Worm (Caenorhabditis elegans) whole organism, L1 larva: Measurements from ENCODE around the gene ptrg-1.

Source experiments
- Y116A8C.19 ChIP-seq: sonication (generic microtip); optimal IDR thresholded peaks from 2 replicates; lab custom pipeline; 2016; ENCODE audit warnings: missing compliant biosample characterization, missing genetic modification characterization, borderline replicate concordance
- alr-1 ChIP-seq: fragments of 200-800 bp; sonication (Bioruptor generic); optimal IDR thresholded peaks from 2 replicates; lab custom pipeline; 2018; ENCODE audit warnings: borderline replicate concordance, mild to moderate bottlenecking, missing genetic modification characterization, missing compliant biosample characterization
- ceh-8 ChIP-seq: fragments of 200-800 bp; sonication (Bioruptor generic); optimal IDR thresholded peaks from 2 replicates; lab custom pipeline; 2018; ENCODE audit warnings: mild to moderate bottlenecking, missing genetic modification characterization, moderate library complexity, missing compliant biosample characterization
- ceh-82 ChIP-seq, 3 experiments: fragments of 150-350 bp in 1 of 3; sonication (generic microtip) in 2 of 3; optimal IDR thresholded peaks; 2 replicates each; lab custom pipeline; 2014 to 2017; ENCODE audit warnings: missing biosample characterization in 3 of 3, missing genetic modification characterization in 3 of 3
- ceh-88 ChIP-seq: fragments of 200-800 bp; sonication (Bioruptor generic); IDR thresholded peaks from 2 replicates; pipeline ENCODE4 v1.3.6; 2022; ENCODE audit warnings: missing genetic modification characterization, missing compliant biosample characterization
- ces-1 ChIP-seq: fragments of 150-350 bp; optimal IDR thresholded peaks from 2 replicates; lab custom pipeline; 2014; ENCODE audit warnings: missing biosample characterization, missing genetic modification reagents, missing genetic modification characterization
- dpl-1 ChIP-seq, 3 experiments: fragments of 150-350 bp in 2 of 3; sonication (generic microtip) in 1 of 3; optimal IDR thresholded peaks; 2 replicates each; lab custom pipeline; 2014 to 2017; ENCODE audit warnings: missing biosample characterization in 3 of 3, missing genetic modification characterization in 3 of 3, missing genetic modification reagents in 3 of 3
- efl-3 ChIP-seq: fragments of 200-800 bp; sonication (Bioruptor generic); optimal IDR thresholded peaks from 2 replicates; lab custom pipeline; 2018; ENCODE audit warnings: mild to moderate bottlenecking, missing genetic modification characterization, missing compliant biosample characterization
- egl-13 ChIP-seq: sonication (generic microtip); optimal IDR thresholded peaks from 2 replicates; lab custom pipeline; 2016; ENCODE audit warnings: missing genotype, missing genetic modification reagents, missing genetic modification characterization, missing compliant biosample characterization
- egl-27 ChIP-seq, 2 experiments: fragments of 150-350 bp in 1 of 2; sonication (generic microtip); optimal IDR thresholded peaks; 3 replicates each; lab custom pipeline; 2017 to 2018; ENCODE audit warnings: missing biosample characterization in 2 of 2, missing genetic modification characterization in 2 of 2, missing genetic modification reagents in 2 of 2
- elt-2 ChIP-seq: sonication (generic microtip); optimal IDR thresholded peaks from 2 replicates; lab custom pipeline; 2016; ENCODE audit warnings: missing genetic modification characterization, mild to moderate bottlenecking, inconsistent platforms, missing compliant biosample characterization, missing genetic modification reagents
- elt-3 ChIP-seq, 6 experiments: fragments of 150-350 bp in 1 of 6; sonication (generic microtip); optimal IDR thresholded peaks; 2 replicates each; lab custom pipeline; 2017 to 2018; ENCODE audit warnings: missing biosample characterization in 6 of 6, missing genetic modification characterization in 6 of 6, inconsistent platforms in 1 of 6
- fkh-4 ChIP-seq: sonication (generic microtip); optimal IDR thresholded peaks from 2 replicates; lab custom pipeline; 2016; ENCODE audit warnings: missing compliant biosample characterization, missing genetic modification characterization, borderline replicate concordance
- fos-1 ChIP-seq: fragments of 150-350 bp; optimal IDR thresholded peaks from 2 replicates; lab custom pipeline; 2014; ENCODE audit warnings: missing biosample characterization, missing genetic modification characterization
- grh-1 ChIP-seq: fragments of 200-800 bp; sonication (Bioruptor generic); IDR thresholded peaks from 2 replicates; pipeline ENCODE4 v1.3.6; 2022; ENCODE audit warnings: missing genetic modification reagents, missing genetic modification characterization, missing compliant biosample characterization
- hlh-17 ChIP-seq: fragments of 200-800 bp; sonication (Bioruptor generic); optimal IDR thresholded peaks from 2 replicates; lab custom pipeline; 2018; ENCODE audit warnings: missing genetic modification characterization, mild to moderate bottlenecking, missing compliant biosample characterization, moderate library complexity, borderline replicate concordance
- jun-1 ChIP-seq: fragments of 150-350 bp; optimal IDR thresholded peaks from 2 replicates; lab custom pipeline; 2014; ENCODE audit warnings: missing biosample characterization, missing genetic modification reagents, missing genetic modification characterization
- lin-13 ChIP-seq: fragments of 150-350 bp; optimal IDR thresholded peaks from 2 replicates; lab custom pipeline; 2014; ENCODE audit warnings: missing biosample characterization, missing genetic modification reagents, missing genetic modification characterization
- lin-14 ChIP-seq: fragments of 200-800 bp; sonication (Bioruptor generic); optimal IDR thresholded peaks from 2 replicates; lab custom pipeline; 2018; ENCODE audit warnings: mild to moderate bottlenecking, missing genetic modification characterization, moderate library complexity, missing compliant biosample characterization
- lin-15B ChIP-seq: fragments of 150-350 bp; sonication (generic microtip); optimal IDR thresholded peaks from 3 replicates; lab custom pipeline; 2014; ENCODE audit warnings: missing biosample characterization, missing genetic modification characterization
- lin-35 ChIP-seq, 2 experiments: fragments of 150-350 bp; optimal IDR thresholded peaks; 2 replicates each; lab custom pipeline; 2014; ENCODE audit warnings: missing biosample characterization in 2 of 2, missing genetic modification characterization in 2 of 2, missing genetic modification reagents in 2 of 2
- lin-39 ChIP-seq: fragments of 150-350 bp; optimal IDR thresholded peaks from 2 replicates; lab custom pipeline; 2014; ENCODE audit warnings: missing biosample characterization, missing genetic modification reagents, missing genetic modification characterization
- lir-3 ChIP-seq: sonication (generic microtip); optimal IDR thresholded peaks from 2 replicates; lab custom pipeline; 2016; ENCODE audit warnings: mild to moderate bottlenecking, missing genetic modification characterization, moderate library complexity, missing compliant biosample characterization; ENCODE audit not compliant: poor library complexity
- lsy-2 ChIP-seq, 2 experiments: fragments of 150-350 bp; optimal IDR thresholded peaks; 2 replicates each; lab custom pipeline; 2014; ENCODE audit warnings: missing biosample characterization in 2 of 2, missing genetic modification characterization in 2 of 2
- nhr-11 ChIP-seq: fragments of 150-350 bp; optimal IDR thresholded peaks from 2 replicates; lab custom pipeline; 2014; ENCODE audit warnings: missing biosample characterization, missing genetic modification characterization
- nhr-19 ChIP-seq: fragments of 200-800 bp; sonication (Bioruptor generic); conservative IDR thresholded peaks from 2 replicates; pipeline ENCODE4 v1.3.6; 2022; ENCODE audit warnings: missing genetic modification characterization, missing compliant biosample characterization
- nhr-20 ChIP-seq: sonication (generic microtip); optimal IDR thresholded peaks from 2 replicates; lab custom pipeline; 2016; ENCODE audit warnings: mild to moderate bottlenecking, missing genetic modification characterization, missing compliant biosample characterization
- nhr-237 ChIP-seq: fragments of 150-350 bp; optimal IDR thresholded peaks from 2 replicates; lab custom pipeline; 2014; ENCODE audit warnings: missing biosample characterization, missing genetic modification characterization
- nhr-28 ChIP-seq: fragments of 150-350 bp; optimal IDR thresholded peaks from 2 replicates; lab custom pipeline; 2014; ENCODE audit warnings: missing biosample characterization, missing genetic modification characterization
- nhr-47 ChIP-seq: sonication (generic microtip); optimal IDR thresholded peaks from 2 replicates; lab custom pipeline; 2016; ENCODE audit warnings: mild to moderate bottlenecking, missing genetic modification characterization, moderate library complexity, missing compliant biosample characterization
- nhr-71 ChIP-seq: sonication (generic microtip); optimal IDR thresholded peaks from 2 replicates; lab custom pipeline; 2016; ENCODE audit warnings: mild to moderate bottlenecking, missing genetic modification characterization, moderate library complexity, missing compliant biosample characterization
- nhr-77 ChIP-seq: fragments of 150-350 bp; optimal IDR thresholded peaks from 2 replicates; lab custom pipeline; 2014; ENCODE audit warnings: missing biosample characterization, missing genetic modification characterization
- pax-3 ChIP-seq: fragments of 200-800 bp; sonication (Bioruptor generic); optimal IDR thresholded peaks from 2 replicates; lab custom pipeline; 2018; ENCODE audit warnings: mild to moderate bottlenecking, missing genetic modification characterization, moderate library complexity, missing compliant biosample characterization
- pqm-1 ChIP-seq: sonication (generic microtip); optimal IDR thresholded peaks from 3 replicates; lab custom pipeline; 2017; ENCODE audit warnings: missing biosample characterization, missing genetic modification characterization
- rnt-1 ChIP-seq: sonication (generic microtip); optimal IDR thresholded peaks from 2 replicates; lab custom pipeline; 2016; ENCODE audit warnings: mild to moderate bottlenecking, missing genetic modification characterization, moderate library complexity, missing compliant biosample characterization
- skn-1 ChIP-seq: fragments of 150-350 bp; optimal IDR thresholded peaks from 2 replicates; lab custom pipeline; 2014; ENCODE audit warnings: missing biosample characterization, missing genetic modification characterization
- snpc-4 ChIP-seq: fragments of 150-350 bp; optimal IDR thresholded peaks from 2 replicates; lab custom pipeline; 2014; ENCODE audit warnings: missing biosample characterization, missing genetic modification characterization
- snu-23 ChIP-seq: sonication (generic microtip); optimal IDR thresholded peaks from 2 replicates; lab custom pipeline; 2016; ENCODE audit warnings: missing genetic modification characterization, missing compliant biosample characterization
- tbx-2 ChIP-seq: sonication (generic microtip); optimal IDR thresholded peaks from 2 replicates; lab custom pipeline; 2016; ENCODE audit warnings: missing genetic modification characterization, missing compliant biosample characterization
- unc-130 ChIP-seq: fragments of 150-350 bp; optimal IDR thresholded peaks from 2 replicates; lab custom pipeline; 2017; ENCODE audit warnings: missing biosample characterization, missing genetic modification characterization, inconsistent platforms
- unc-98 ChIP-seq: fragments of 200-800 bp; sonication (Bioruptor generic); IDR thresholded peaks from 2 replicates; pipeline ENCODE4 v1.3.6; 2022; ENCODE audit warnings: missing genetic modification characterization, missing compliant biosample characterization
- vab-15 ChIP-seq: sonication (generic microtip); optimal IDR thresholded peaks from 2 replicates; lab custom pipeline; 2017; ENCODE audit warnings: missing genotype, mild to moderate bottlenecking, missing genetic modification characterization, missing compliant biosample characterization
- zip-4 ChIP-seq: fragments of 200-800 bp; sonication (Bioruptor generic); optimal IDR thresholded peaks from 2 replicates; lab custom pipeline; 2018; ENCODE audit warnings: mild to moderate bottlenecking, missing genetic modification characterization, moderate library complexity, missing compliant biosample characterization

The ptrg-1 gene

DNA sequence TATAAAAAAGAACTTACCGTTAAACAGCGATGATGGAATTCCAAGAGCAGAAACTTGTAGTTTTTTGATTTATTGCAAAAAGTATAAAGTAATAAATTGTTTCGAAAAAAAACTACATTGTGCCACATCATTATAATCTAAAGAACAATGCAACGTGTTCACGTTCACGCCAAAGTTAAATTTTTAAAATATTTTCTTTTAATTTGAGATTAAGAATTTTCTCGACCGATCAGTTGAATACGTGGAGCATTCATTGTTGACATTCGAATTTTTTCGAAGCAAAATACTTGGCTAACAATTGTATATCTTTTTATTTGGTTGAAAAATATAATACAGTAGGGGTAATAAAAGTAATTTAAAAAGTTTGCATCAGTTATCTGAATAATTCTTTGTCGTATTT, 36.7 kb upstream of the ptrg-1 start, which contains the start of gene F01G10.5:
Gene F01G10.5 (minus strand): TSS at position 101 of the 400 bp plus-strand sequence.
- TF ChIP-seq Y116A8C.19 (tag; lab: Kevin White, UChicago) (no peak), fkh-4 (tag; lab: Kevin White, UChicago) (no peak), egl-27 (tag; optimal IDR thresholded peaks at IDR 0.05; lab: Kevin White, UChicago) (no peak), lin-15B (tag; lab: Kevin White, UChicago) (no peak), nhr-47 (tag; lab: Kevin White, UChicago) (no peak), lin-39 (tag; lab: Kevin White, UChicago) (no peak), nhr-28 (tag; lab: Kevin White, UChicago) (no peak), pax-3 (tag; lab: Kevin White, UChicago) (no peak), unc-98 (GFP tag; lab: Robert Waterston, UW) (no peak), nhr-20 (tag; lab: Kevin White, UChicago) (no peak), lin-13 (GFP tag; lab: Kevin White, UChicago) (no peak), nhr-11 (tag; lab: Kevin White, UChicago) (no peak), lin-14 (GFP tag; lab: Kevin White, UChicago) (no peak), pqm-1 (tag; lab: Kevin White, UChicago) (no peak), snu-23 (GFP tag; lab: Kevin White, UChicago) (no peak), fos-1 (tag; lab: Kevin White, UChicago) (no peak), unc-130 (tag; lab: Kevin White, UChicago) (no peak)

DNA sequence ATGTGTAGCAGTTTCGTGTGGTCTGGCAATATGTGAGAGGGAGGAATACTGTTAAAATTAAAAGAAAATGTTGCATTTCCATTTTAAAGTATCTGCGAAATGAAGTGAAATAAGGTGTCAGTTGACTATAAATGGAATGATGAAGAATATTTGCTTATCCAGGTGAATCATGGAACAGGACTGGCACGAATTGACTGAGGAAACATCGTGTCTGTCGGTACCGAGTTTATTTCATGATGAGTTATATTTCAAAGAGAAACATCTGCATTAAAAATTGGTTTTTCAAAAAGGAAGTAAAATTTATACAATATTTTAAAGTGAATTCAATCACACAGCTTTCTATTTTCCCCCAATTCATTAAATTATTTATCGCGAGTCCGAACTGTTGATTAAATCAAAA, 33.3 kb upstream of the ptrg-1 start, which contains the start of gene F01G10.6:
Gene F01G10.6 (minus strand): TSS at position 101 of the 400 bp plus-strand sequence.
- no peak for TF ChIP-seq dpl-1 (GFP tag; optimal IDR thresholded peaks at IDR 0.05; lab: Kevin White, UChicago)
- TF ChIP-seq nhr-237 = no peak
- no peak for TF ChIP-seq lin-15B (tag; lab: Kevin White, UChicago)
- TF ChIP-seq tbx-2 (tag; lab: Kevin White, UChicago) = no peak
- TF ChIP-seq alr-1 = no peak
- no peak for TF ChIP-seq elt-2
- no peak for TF ChIP-seq ceh-8 (GFP tag; lab: Kevin White, UChicago)
- no peak for TF ChIP-seq fkh-4 (tag; lab: Kevin White, UChicago)
- TF ChIP-seq nhr-19 = no peak
- no peak for TF ChIP-seq nhr-20 (tag; lab: Kevin White, UChicago)
- no peak for TF ChIP-seq skn-1 (tag; lab: Kevin White, UChicago)
- no peak for TF ChIP-seq lir-3 (tag; lab: Kevin White, UChicago)
- no peak for TF ChIP-seq nhr-77 (tag; lab: Kevin White, UChicago)
- TF ChIP-seq ceh-88 = no peak
- TF ChIP-seq fos-1 (tag; lab: Kevin White, UChicago) = no peak
- TF ChIP-seq jun-1 (tag; lab: Kevin White, UChicago) = no peak
- no peak for TF ChIP-seq snu-23 (GFP tag; lab: Kevin White, UChicago)

DNA sequence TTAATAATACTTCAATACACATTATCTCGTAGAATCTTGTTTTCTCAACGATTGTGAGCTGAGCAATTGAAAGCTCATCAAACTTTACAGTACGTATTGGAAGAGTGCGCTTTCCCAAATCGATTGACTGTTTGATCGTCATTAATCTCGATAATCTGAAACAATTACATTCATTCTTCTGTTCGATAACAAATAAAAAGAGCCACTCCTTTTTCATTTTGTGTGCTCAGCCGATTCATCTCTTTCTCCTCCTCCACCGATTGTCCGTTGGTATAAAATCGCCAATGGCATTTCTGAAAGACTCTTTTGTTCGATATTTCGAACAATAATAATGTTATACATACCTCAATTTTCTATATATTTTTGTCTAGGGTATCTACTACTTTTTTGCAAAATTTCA, 29.5 kb upstream of the ptrg-1 start, which contains the start of gene nas-12:
Gene nas-12 (plus strand): TSS at position 301 of the 400 bp plus-strand sequence.
- TF ChIP-seq ceh-82 (tag; optimal IDR thresholded peaks at IDR 0.05; lab: Kevin White, UChicago) = no peak
- no peak for TF ChIP-seq nhr-11 (tag; lab: Kevin White, UChicago)
- no peak for TF ChIP-seq grh-1 (GFP tag; lab: Robert Waterston, UW)
- no peak for TF ChIP-seq nhr-237
- no peak for TF ChIP-seq snpc-4
- TF ChIP-seq fkh-4 (tag; lab: Kevin White, UChicago) = no peak
- TF ChIP-seq jun-1 (tag; lab: Kevin White, UChicago) = no peak
- no peak for TF ChIP-seq zip-4 (GFP tag; lab: Kevin White, UChicago)

DNA sequence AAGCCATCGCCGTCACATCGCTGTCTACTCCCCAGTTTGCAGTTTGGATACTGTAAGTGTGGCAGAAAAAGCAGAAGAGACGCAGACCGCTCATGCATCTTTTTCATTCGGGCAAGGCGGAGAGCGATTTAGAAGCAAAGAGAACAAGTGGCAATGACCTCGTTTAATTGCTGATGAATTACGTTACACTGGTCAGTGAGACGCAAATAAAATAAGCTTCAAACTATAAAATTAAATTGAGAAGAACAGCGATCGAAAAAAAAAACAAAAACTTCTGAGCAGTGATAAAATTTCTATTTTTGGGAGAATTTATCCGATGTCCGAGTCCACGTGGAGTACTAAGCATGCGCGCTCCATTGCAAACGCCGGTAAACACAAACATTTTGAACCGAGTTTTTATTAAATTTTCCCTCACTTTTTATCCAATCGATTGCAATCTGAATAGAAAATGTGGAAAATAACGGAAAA, 27.9 kb upstream of the ptrg-1 start, which contains the start of gene C24F3.2:
Gene C24F3.2 (plus strand): TSS at position 418 of the 468 bp plus-strand sequence.
- TF ChIP-seq ces-1 (GFP tag; lab: Kevin White, UChicago) (no peak), nhr-71 (peak; percentile 81), jun-1 (tag; lab: Kevin White, UChicago) (no peak), rnt-1 (tag; lab: Kevin White, UChicago) (peak; percentile 75), unc-130 (tag; lab: Kevin White, UChicago) (peak; percentile 42), hlh-17 (GFP tag; lab: Kevin White, UChicago) (no peak), egl-13 (tag; lab: Kevin White, UChicago) (peak; percentile 0), efl-3 (GFP tag; lab: Kevin White, UChicago) (no peak), lin-35 (GFP tag; optimal IDR thresholded peaks at IDR 0.05; lab: Kevin White, UChicago) (peak; percentile 77 to 87), lsy-2 (tag; optimal IDR thresholded peaks at IDR 0.05; lab: Kevin White, UChicago) (peak; percentile 92 to 97), elt-3 (tag; optimal IDR thresholded peaks at IDR 0.05; lab: Kevin White, UChicago) (peak in 2 of 6 experiments; percentile 36 to 54), vab-15 (tag; lab: Kevin White, UChicago) (peak; percentile 52), tbx-2 (tag; lab: Kevin White, UChicago) (peak; percentile 49), skn-1 (tag; lab: Kevin White, UChicago) (peak; percentile 24), pqm-1 (tag; lab: Kevin White, UChicago) (no peak), fos-1 (tag; lab: Kevin White, UChicago) (peak; percentile 37), ceh-82 (tag; optimal IDR thresholded peaks at IDR 0.05; lab: Kevin White, UChicago) (peak in 1 of 3 experiments; percentile 29)
